Fruit fly (Drosophila melanogaster): ENCODE measurements around the gene Whamy.
A peak's percentile ranks its signal among the peaks of the same experiment; 100 is the strongest.

The Whamy gene

dm6 chr3R:9767620-9768592, 6.3 kb downstream of the Whamy start, which contains the start of gene Naa80 (continued):
- peak; percentile 84 for TF ChIP-seq E2f2 (GFP tag; IDR thresholded peaks at IDR 0.05)
- TF ChIP-seq BEAF-32 (GFP tag; optimal IDR thresholded peaks at IDR 0.05): peak; percentile 56
- TF ChIP-seq grau (tag; optimal IDR thresholded peaks at IDR 0.05): peak; percentile 53
- peak; percentile 58 for TF ChIP-seq bcd (GFP tag; optimal IDR thresholded peaks at IDR 0.05)
- peak; percentile 74 for TF ChIP-seq CG12155 (GFP tag; optimal IDR thresholded peaks at IDR 0.05)
- TF ChIP-seq CG9817 (tag; optimal IDR thresholded peaks at IDR 0.05): peak; percentile 60
- no peak for TF ChIP-seq CG31388 (GFP tag; optimal IDR thresholded peaks at IDR 0.05)
- peak; percentile 61; the same call in 1 of the 2 replicates for TF ChIP-seq CG32532 (GFP tag; IDR thresholded peaks at IDR 0.05)
- peak; percentile 67 for TF ChIP-seq p53 (GFP tag; optimal IDR thresholded peaks at IDR 0.05)
- peak; percentile 8 for TF ChIP-seq Fer2 (tag; optimal IDR thresholded peaks at IDR 0.05)
- peak; percentile 88 for TF ChIP-seq CG12769 (tag; optimal IDR thresholded peaks at IDR 0.05)
- TF ChIP-seq insv (GFP tag; optimal IDR thresholded peaks at IDR 0.05): peak in 1 of 2 experiments; percentile 41
- no peak for TF ChIP-seq CG7745 (tag; optimal IDR thresholded peaks at IDR 0.05)
- peak; percentile 65 for TF ChIP-seq CG18011 (GFP tag; optimal IDR thresholded peaks at IDR 0.05)
- no peak for TF ChIP-seq Asciz (GFP tag; optimal IDR thresholded peaks at IDR 0.05)
- TF ChIP-seq CG10654 (GFP tag; optimal IDR thresholded peaks at IDR 0.05): peak; percentile 51
- TF ChIP-seq abd-A (tag; optimal IDR thresholded peaks at IDR 0.05): no peak
- TF ChIP-seq ab (GFP tag; optimal IDR thresholded peaks at IDR 0.05): no peak
- TF ChIP-seq Gsc (GFP tag; IDR thresholded peaks at IDR 0.05): no peak
- TF ChIP-seq zfh1 (GFP tag; IDR thresholded peaks at IDR 0.05): peak; percentile 64
- peak; percentile 12 to 72 for TF ChIP-seq chif (GFP tag; optimal IDR thresholded peaks at IDR 0.05)
- no peak for TF ChIP-seq dimm (GFP tag; IDR thresholded peaks at IDR 0.05)
- no peak for TF ChIP-seq CG8478 (optimal IDR thresholded peaks at IDR 0.05)
- TF ChIP-seq en (GFP tag; optimal IDR thresholded peaks at IDR 0.05): no peak
- TF ChIP-seq nerfin-2 (GFP tag; IDR thresholded peaks at IDR 0.05; ENCODE audit: partially characterized antibody): peak; percentile 47; the same call in 1 of the 2 replicates
- TF ChIP-seq Nf-YA (GFP tag; IDR thresholded peaks at IDR 0.05): no peak
- TF ChIP-seq ro (GFP tag; IDR thresholded peaks at IDR 0.05): no peak
- peak; percentile 78 for TF ChIP-seq pum (GFP tag; optimal IDR thresholded peaks at IDR 0.05)
- peak; percentile 4 for TF ChIP-seq BtbVII (GFP tag; optimal IDR thresholded peaks at IDR 0.05)
- peak; percentile 82 for TF ChIP-seq CG17912 (GFP tag; optimal IDR thresholded peaks at IDR 0.05)
- TF ChIP-seq CG12299 (tag; optimal IDR thresholded peaks at IDR 0.05): peak; percentile 31
- TF ChIP-seq gt (GFP tag; IDR thresholded peaks at IDR 0.05): no peak
- peak; percentile 69 for TF ChIP-seq CG12942 (GFP tag; optimal IDR thresholded peaks at IDR 0.05)
- peak; percentile 25 for TF ChIP-seq D19A (tag; optimal IDR thresholded peaks at IDR 0.05)
- peak; percentile 49 for TF ChIP-seq exex (tag; optimal IDR thresholded peaks at IDR 0.05)
- TF ChIP-seq dm (GFP tag; optimal IDR thresholded peaks at IDR 0.05): peak; percentile 67
- TF ChIP-seq gfzf (GFP tag; optimal IDR thresholded peaks at IDR 0.05): peak; percentile 38
- peak; percentile 88 for TF ChIP-seq CG13624 (GFP tag; optimal IDR thresholded peaks at IDR 0.05)
- TF ChIP-seq CG2116 (GFP tag; optimal IDR thresholded peaks at IDR 0.05): peak; percentile 81
- TF ChIP-seq Fer3 (tag; optimal IDR thresholded peaks at IDR 0.05): peak; percentile 45
- TF ChIP-seq ssp (GFP tag; IDR thresholded peaks at IDR 0.05): peak; percentile 41; the same call in 1 of the 2 replicates
- TF ChIP-seq nau (GFP tag; optimal IDR thresholded peaks at IDR 0.05): no peak
- TF ChIP-seq al (GFP tag; IDR thresholded peaks at IDR 0.05): peak; percentile 61
- TF ChIP-seq CG14710 (tag; optimal IDR thresholded peaks at IDR 0.05): peak; percentile 43
- peak; percentile 71 for TF ChIP-seq nom (GFP tag; optimal IDR thresholded peaks at IDR 0.05)
- peak; percentile 67 for TF ChIP-seq shn (GFP tag; optimal IDR thresholded peaks at IDR 0.05)
- TF ChIP-seq CG5245 (GFP tag; optimal IDR thresholded peaks at IDR 0.05): peak; percentile 21
- peak; percentile 61; the same call in 1 of the 3 replicates for TF ChIP-seq CG6791 (GFP tag; IDR thresholded peaks at IDR 0.05; ENCODE audit: partially characterized antibody)

All from whole organism, embryonic.